Worm (Caenorhabditis elegans) whole organism, early embryonic: ENCODE data around the gene immp-2.

Experiments used
- aly-1 ChIP-seq: sonication (generic microtip); optimal IDR thresholded peaks from 2 replicates; lab custom pipeline; 2016; ENCODE audit warnings: missing genetic modification characterization, missing compliant biosample characterization
- ceh-36 ChIP-seq: sonication (generic microtip); optimal IDR thresholded peaks from 2 replicates; lab custom pipeline; 2016; ENCODE audit warnings: missing genetic modification characterization, inconsistent platforms, missing compliant biosample characterization
- flt-1 ChIP-seq: fragments of 200-800 bp; sonication (Bioruptor generic); IDR thresholded peaks from 2 replicates; pipeline ENCODE4 v1.3.6; 2022; ENCODE audit warnings: missing genetic modification characterization, missing compliant biosample characterization

DNA sequence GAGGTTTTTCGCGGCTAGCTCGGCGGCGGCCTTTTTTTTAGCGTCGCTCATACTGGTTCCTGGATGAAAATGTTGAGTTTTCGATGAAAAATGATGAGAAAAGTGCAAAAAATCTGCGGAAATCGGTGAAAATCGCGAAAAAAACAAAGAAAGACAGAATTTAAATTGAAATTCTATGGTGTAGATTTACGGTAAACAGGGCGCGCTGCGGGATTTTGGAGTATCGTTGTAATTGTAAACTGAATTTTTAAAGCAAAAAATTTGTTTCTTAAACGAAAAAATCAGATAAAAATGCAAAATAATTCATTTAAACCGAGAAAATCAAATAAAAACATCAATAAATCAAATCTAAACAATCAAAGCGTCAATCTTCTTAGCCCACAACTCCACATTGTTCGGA is 49.1 kb upstream of the immp-2 start, which contains the start of gene dcap-1:
- TF ChIP-seq ceh-36 (no peak), aly-1 (tag; lab: Kevin White, UChicago) (no peak), flt-1 (GFP tag; lab: Robert Waterston, UW) (no peak)
